Worm (Caenorhabditis elegans) whole organism, late embryonic: ENCODE data around the gene nlp-58.

Experiments
- F13H6.1 ChIP-seq: sonication (generic microtip); optimal IDR thresholded peaks from 2 replicates; lab custom pipeline; 2016; ENCODE audit warnings: missing genetic modification characterization, missing compliant biosample characterization
- ama-1 ChIP-seq: fragments of 150-350 bp; optimal IDR thresholded peaks from 2 replicates; lab custom pipeline; 2014
- che-1 ChIP-seq: sonication (generic microtip); optimal IDR thresholded peaks from 2 replicates; lab custom pipeline; 2016; ENCODE audit warnings: mild to moderate bottlenecking, missing genetic modification characterization, missing compliant biosample characterization
- elt-2 ChIP-seq: sonication (generic microtip); optimal IDR thresholded peaks from 2 replicates; lab custom pipeline; 2016; ENCODE audit warnings: missing genetic modification reagents, missing genetic modification characterization, missing compliant biosample characterization
- gmeb-2 ChIP-seq: sonication (generic microtip); optimal IDR thresholded peaks from 2 replicates; lab custom pipeline; 2016; ENCODE audit warnings: missing genetic modification characterization, inconsistent platforms, missing compliant biosample characterization
- hlh-30 ChIP-seq: sonication (generic microtip); optimal IDR thresholded peaks from 2 replicates; lab custom pipeline; 2017; ENCODE audit warnings: antibody characterized with exemption, missing genetic modification characterization, missing compliant biosample characterization; ENCODE audit not compliant: insufficient read depth
- npax-4 ChIP-seq: sonication (generic microtip); optimal IDR thresholded peaks from 2 replicates; lab custom pipeline; 2016; ENCODE audit warnings: missing genetic modification characterization, missing compliant biosample characterization
- unc-55 ChIP-seq: sonication (generic microtip); optimal IDR thresholded peaks from 2 replicates; lab custom pipeline; 2017; ENCODE audit warnings: missing biosample characterization, missing genetic modification reagents, missing genetic modification characterization
- unc-86 ChIP-seq: sonication (generic microtip); optimal IDR thresholded peaks from 2 replicates; lab custom pipeline; 2016; ENCODE audit warnings: missing genetic modification characterization, missing compliant biosample characterization
- ztf-16 ChIP-seq: sonication (generic microtip); optimal IDR thresholded peaks from 2 replicates; lab custom pipeline; 2017; ENCODE audit warnings: missing genetic modification characterization, missing compliant biosample characterization

DNA sequence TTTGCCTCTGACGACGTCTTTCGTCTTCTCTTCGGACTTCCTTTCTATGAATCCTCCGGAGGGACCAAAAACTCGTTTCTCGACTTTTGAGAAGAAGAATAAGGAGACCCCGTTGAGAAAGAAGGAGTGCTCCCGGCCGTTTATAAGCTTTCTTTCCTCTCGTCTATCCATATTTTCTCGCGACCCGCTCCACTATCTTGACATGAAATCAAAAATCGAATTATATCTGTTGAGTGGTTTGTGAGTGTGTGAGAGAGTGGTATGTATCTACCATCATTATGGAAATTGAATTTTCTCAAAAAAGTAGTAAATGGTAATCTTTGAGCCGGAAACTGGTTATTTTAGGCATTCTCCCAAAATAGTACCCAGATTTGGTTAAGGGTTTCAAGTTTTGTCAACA is 37.6 kb downstream of the nlp-58 start:
- TF ChIP-seq ama-1 (lab: Kevin White, UChicago) (no peak), ztf-16 (tag; lab: Kevin White, UChicago) (no peak), gmeb-2 (tag; lab: Kevin White, UChicago) (no peak), npax-4 (tag; lab: Kevin White, UChicago) (no peak), che-1 (no peak), F13H6.1 (tag; lab: Kevin White, UChicago) (no peak), unc-86 (no peak), unc-55 (no peak), hlh-30 (tag; lab: Kevin White, UChicago) (no peak), elt-2 (no peak)
